Fruit fly (Drosophila melanogaster) S2 (cell line): ENCODE results near the gene sima.

Experiments
- CG8478 ChIP-seq: fragments of >200 bp; optimal IDR thresholded peaks from 2 replicates; lab custom pipeline; 2018
- CTCF ChIP-seq, 2 experiments: fragments of >200 bp; optimal IDR thresholded peaks; 2 replicates each; lab custom pipeline; 2018

DNA sequence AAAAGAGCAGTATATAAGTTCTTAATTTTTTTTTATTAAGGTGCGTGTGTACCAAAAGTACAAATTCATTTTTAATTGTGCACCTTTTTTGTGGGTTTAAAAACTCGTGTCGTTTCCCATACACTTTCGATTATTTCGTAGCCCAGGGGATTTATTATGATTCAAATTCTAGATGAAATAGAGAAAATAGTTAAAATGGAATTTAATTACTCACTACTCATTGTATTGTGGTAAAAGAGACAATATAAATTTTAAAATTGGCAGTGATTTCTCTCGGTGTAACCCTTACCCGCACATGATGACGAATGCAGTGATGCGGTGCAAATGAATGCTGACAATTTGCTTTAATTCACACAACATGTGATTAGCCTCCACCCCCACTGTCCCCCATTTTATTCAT lies 25.1 kb downstream of the sima start:
- TF ChIP-seq CTCF (optimal IDR thresholded peaks at IDR 0.05; lab: Kevin White, UChicago) (no peak), CG8478 (lab: Kevin White, UChicago) (no peak)
